Worm (Caenorhabditis elegans) whole organism, L4 larva: ENCODE measurements around the gene srx-122.

Source experiments
- D1046.2 ChIP-seq: fragments of 200-800 bp; sonication (Bioruptor generic); IDR thresholded peaks from 2 replicates; pipeline ENCODE4 v1.3.6; 2022; ENCODE audit warnings: missing genetic modification characterization, missing compliant biosample characterization
- F10B5.3 ChIP-seq: sonication (generic microtip); optimal IDR thresholded peaks from 2 replicates; lab custom pipeline; 2016; ENCODE audit warnings: mild to moderate bottlenecking, missing genetic modification characterization, missing compliant biosample characterization
- F44E2.7 ChIP-seq: fragments of 200-800 bp; sonication (Bioruptor generic); IDR thresholded peaks from 2 replicates; pipeline ENCODE4 v2.1.2; 2022; ENCODE audit warnings: missing genetic modification characterization, missing compliant biosample characterization
- T26A8.4 ChIP-seq: fragments of 200-800 bp; sonication (Bioruptor generic); IDR thresholded peaks from 2 replicates; pipeline ENCODE4 v1.3.6; 2022; ENCODE audit warnings: missing genetic modification characterization, missing compliant biosample characterization
- ZK337.2 ChIP-seq: fragments of 200-800 bp; sonication (Bioruptor generic); IDR thresholded peaks from 2 replicates; pipeline ENCODE4 v1.3.6; 2022; ENCODE audit warnings: missing genetic modification reagents, missing genetic modification characterization, missing compliant biosample characterization
- aha-1 ChIP-seq: fragments of 150-350 bp; peaks from one replicate; lab custom pipeline; 2014; ENCODE audit warnings: missing biosample characterization, missing genetic modification characterization
- ceh-20 ChIP-seq: fragments of 200-800 bp; sonication (Bioruptor generic); IDR thresholded peaks from 2 replicates; pipeline ENCODE4 v1.3.6; 2022; ENCODE audit warnings: missing genetic modification reagents, missing genetic modification characterization, missing compliant biosample characterization
- ceh-32 ChIP-seq: sonication (generic microtip); optimal IDR thresholded peaks from 2 replicates; lab custom pipeline; 2016; ENCODE audit warnings: mild to moderate bottlenecking, missing genetic modification characterization, missing compliant biosample characterization; ENCODE audit not compliant: poor library complexity
- ceh-62 ChIP-seq: sonication (generic microtip); optimal IDR thresholded peaks from 2 replicates; lab custom pipeline; 2017; ENCODE audit warnings: missing biosample characterization, missing genetic modification characterization
- ceh-82 ChIP-seq: sonication (generic microtip); optimal IDR thresholded peaks from 2 replicates; lab custom pipeline; 2017; ENCODE audit warnings: missing biosample characterization, missing genetic modification characterization
- ces-1 ChIP-seq: fragments of 150-350 bp; sonication (generic microtip); optimal IDR thresholded peaks from 4 replicates; lab custom pipeline; 2014; ENCODE audit warnings: missing biosample characterization, missing genetic modification reagents, missing genetic modification characterization
- cey-2 ChIP-seq: sonication (generic microtip); optimal IDR thresholded peaks from 3 replicates; lab custom pipeline; 2017; ENCODE audit warnings: missing genetic modification characterization, mild to moderate bottlenecking, missing compliant biosample characterization, antibody characterized with exemption, borderline replicate concordance; ENCODE audit not compliant: insufficient read depth
- ctbp-1 ChIP-seq: fragments of 200-800 bp; sonication (Bioruptor generic); IDR thresholded peaks from 2 replicates; pipeline ENCODE4 v1.3.6; 2022; ENCODE audit warnings: missing genetic modification reagents, missing genetic modification characterization, missing compliant biosample characterization
- daf-16 ChIP-seq, 3 experiments: sonication (generic microtip); optimal IDR thresholded peaks; 2 replicates each; lab custom pipeline; 2016 to 2017; ENCODE audit warnings: missing genetic modification characterization in 3 of 3, missing genetic modification reagents in 3 of 3, mild to moderate bottlenecking in 2 of 3, missing compliant biosample characterization in 2 of 3, missing biosample characterization in 1 of 3, moderate library complexity in 1 of 3
- daf-19 ChIP-seq: fragments of 200-800 bp; sonication (Bioruptor generic); conservative IDR thresholded peaks from 2 replicates; pipeline ENCODE4 v1.3.6; 2022; ENCODE audit warnings: missing genetic modification characterization, missing compliant biosample characterization
- dmd-9 ChIP-seq: fragments of 200-800 bp; sonication (Bioruptor generic); IDR thresholded peaks from 2 replicates; pipeline ENCODE4 v1.3.6; 2022; ENCODE audit warnings: missing genetic modification reagents, missing genetic modification characterization, missing compliant biosample characterization
- dve-1 ChIP-seq: sonication (generic microtip); optimal IDR thresholded peaks from 2 replicates; lab custom pipeline; 2017; ENCODE audit warnings: antibody characterized with exemption, mild to moderate bottlenecking, missing genetic modification characterization, missing compliant biosample characterization; ENCODE audit not compliant: insufficient read depth
- egl-43 ChIP-seq: fragments of 200-800 bp; sonication (Bioruptor generic); IDR thresholded peaks from 2 replicates; pipeline ENCODE4 v1.3.6; 2022; ENCODE audit warnings: missing genetic modification reagents, missing genetic modification characterization, missing compliant biosample characterization
- fos-1 ChIP-seq: fragments of 150-350 bp; optimal IDR thresholded peaks from 2 replicates; lab custom pipeline; 2014; ENCODE audit warnings: missing biosample characterization, missing genetic modification characterization
- hif-1 ChIP-seq, 2 experiments: sonication (generic microtip); optimal IDR thresholded peaks; 2 replicates each; lab custom pipeline; 2016 to 2017; ENCODE audit warnings: missing compliant biosample characterization in 2 of 2, missing genetic modification characterization in 2 of 2, missing genetic modification reagents in 2 of 2, missing genotype in 2 of 2, mild to moderate bottlenecking in 1 of 2
- hlh-30 ChIP-seq: sonication (generic microtip); optimal IDR thresholded peaks from 2 replicates; lab custom pipeline; 2017; ENCODE audit warnings: antibody characterized with exemption, mild to moderate bottlenecking, missing genetic modification characterization, missing compliant biosample characterization; ENCODE audit not compliant: insufficient read depth
- hmg-1.1 ChIP-seq: fragments of 200-800 bp; sonication (Bioruptor generic); IDR thresholded peaks from 2 replicates; pipeline ENCODE4 v1.3.6; 2022; ENCODE audit warnings: missing genetic modification reagents, missing genetic modification characterization, missing compliant biosample characterization
- lim-7 ChIP-seq: fragments of 200-800 bp; sonication (Bioruptor generic); IDR thresholded peaks from 2 replicates; pipeline ENCODE4 v1.3.6; 2022; ENCODE audit warnings: missing genetic modification characterization, missing compliant biosample characterization
- lin-1 ChIP-seq: fragments of 200-800 bp; sonication (Bioruptor generic); IDR thresholded peaks from 2 replicates; pipeline ENCODE4 v1.3.6; 2022; ENCODE audit warnings: missing genetic modification reagents, missing genetic modification characterization, missing compliant biosample characterization
- madf-9 ChIP-seq: fragments of 200-800 bp; sonication (Bioruptor generic); conservative IDR thresholded peaks from 2 replicates; pipeline ENCODE4 v1.3.6; 2022; ENCODE audit warnings: missing genetic modification reagents, missing genetic modification characterization, missing compliant biosample characterization
- mes-2 ChIP-seq: sonication (generic microtip); optimal IDR thresholded peaks from 2 replicates; lab custom pipeline; 2016; ENCODE audit warnings: missing genotype, mild to moderate bottlenecking, missing genetic modification characterization, missing compliant biosample characterization; ENCODE audit not compliant: poor library complexity, severe bottlenecking
- mxl-3 ChIP-seq: fragments of 200-800 bp; sonication (Bioruptor generic); optimal IDR thresholded peaks from 2 replicates; lab custom pipeline; 2018; ENCODE audit warnings: mild to moderate bottlenecking, missing genetic modification characterization, missing compliant biosample characterization
- nhr-111 ChIP-seq: fragments of 200-800 bp; sonication (Bioruptor generic); optimal IDR thresholded peaks from 2 replicates; lab custom pipeline; 2018; ENCODE audit warnings: mild to moderate bottlenecking, missing genetic modification characterization, missing compliant biosample characterization
- nhr-48 ChIP-seq: sonication (generic microtip); optimal IDR thresholded peaks from 2 replicates; lab custom pipeline; 2016; ENCODE audit warnings: mild to moderate bottlenecking, missing genetic modification characterization, missing compliant biosample characterization
- pqm-1 ChIP-seq: sonication (generic microtip); optimal IDR thresholded peaks from 2 replicates; lab custom pipeline; 2017; ENCODE audit warnings: missing biosample characterization, missing genetic modification characterization
- rbr-2 ChIP-seq: sonication (generic microtip); optimal IDR thresholded peaks from 2 replicates; lab custom pipeline; 2016; ENCODE audit warnings: missing genotype, missing genetic modification characterization, missing compliant biosample characterization
- sdz-12 ChIP-seq: fragments of 200-800 bp; sonication (Bioruptor generic); optimal IDR thresholded peaks from 2 replicates; lab custom pipeline; 2018; ENCODE audit warnings: mild to moderate bottlenecking, missing genetic modification characterization, missing compliant biosample characterization
- spr-1 ChIP-seq: sonication (generic microtip); optimal IDR thresholded peaks from 2 replicates; lab custom pipeline; 2016; ENCODE audit warnings: mild to moderate bottlenecking, missing genetic modification characterization, missing compliant biosample characterization
- spr-3 ChIP-seq: fragments of 200-800 bp; sonication (Bioruptor generic); optimal IDR thresholded peaks from 2 replicates; lab custom pipeline; 2018; ENCODE audit warnings: mild to moderate bottlenecking, missing genetic modification characterization, missing compliant biosample characterization
- unc-39 ChIP-seq: sonication (generic microtip); optimal IDR thresholded peaks from 2 replicates; lab custom pipeline; 2017; ENCODE audit warnings: missing biosample characterization, missing genetic modification characterization

The srx-122 gene

DNA sequence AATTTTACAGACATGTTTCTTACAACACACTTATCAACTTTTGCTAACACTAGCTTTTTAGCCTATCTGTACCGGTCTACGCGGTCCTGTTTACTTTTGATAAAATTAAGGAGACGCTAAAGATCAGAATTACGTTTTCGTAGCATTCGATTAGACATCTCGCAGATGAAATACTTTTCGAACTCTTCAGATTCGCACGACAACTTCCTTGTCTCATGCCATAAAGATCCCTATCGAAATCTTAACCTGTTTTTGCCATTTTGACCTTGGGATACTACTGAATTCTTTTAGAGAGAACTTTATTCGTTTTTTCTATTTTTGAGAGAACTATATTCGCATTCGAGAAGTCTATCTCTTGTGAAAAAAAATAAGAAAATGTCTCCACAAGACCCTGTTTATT lies 35.7 kb upstream of the srx-122 start, which contains the start of gene C17B7.5:
Gene C17B7.5, plus strand, starts transcription at position 301 of the 400 bp plus-strand sequence.
- TF ChIP-seq T26A8.4 (GFP tag; lab: Robert Waterston, UW): no peak
- no peak for TF ChIP-seq D1046.2 (GFP tag; lab: Robert Waterston, UW)

DNA sequence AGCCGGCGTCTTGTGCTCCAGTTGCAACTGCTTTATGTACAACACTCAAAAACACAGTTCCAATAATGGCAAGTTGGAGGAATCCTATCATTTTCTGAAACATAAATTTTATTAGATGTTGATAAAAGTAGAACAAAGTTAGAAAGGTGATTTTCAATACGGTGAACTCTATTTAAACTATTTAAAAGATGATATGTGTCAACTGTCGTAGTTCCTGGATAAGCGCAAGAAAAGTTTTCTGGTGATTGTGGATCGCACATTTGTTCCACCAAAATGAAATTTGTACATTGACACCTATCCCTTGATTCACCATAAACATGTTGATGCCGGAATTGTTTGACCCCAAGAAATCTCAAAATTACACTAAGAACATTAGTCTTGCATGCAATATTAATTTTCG lies 34.4 kb upstream of the srx-122 start, which contains the start of gene C17B7.9:
Gene C17B7.9, minus strand, starts transcription at position 101 of the 400 bp plus-strand sequence.
- no peak for TF ChIP-seq sdz-12 (GFP tag; lab: Kevin White, UChicago)
- no peak for TF ChIP-seq ceh-62 (tag; lab: Kevin White, UChicago)
- TF ChIP-seq daf-16 (GFP tag; optimal IDR thresholded peaks at IDR 0.05; lab: Kevin White, UChicago): no peak
- no peak for TF ChIP-seq daf-16 (tag; optimal IDR thresholded peaks at IDR 0.05; lab: Kevin White, UChicago)
- TF ChIP-seq aha-1 (tag; lab: Kevin White, UChicago): no peak
- no peak for TF ChIP-seq nhr-48 (tag; lab: Kevin White, UChicago)
- TF ChIP-seq spr-3: no peak
- TF ChIP-seq egl-43 (GFP tag; lab: Robert Waterston, UW): no peak
- TF ChIP-seq F44E2.7 (GFP tag; lab: Robert Waterston, UW): no peak
- no peak for TF ChIP-seq ctbp-1 (GFP tag; lab: Robert Waterston, UW)
- no peak for TF ChIP-seq rbr-2 (tag; lab: Kevin White, UChicago)
- no peak for TF ChIP-seq pqm-1
- TF ChIP-seq lim-7 (GFP tag; lab: Robert Waterston, UW): no peak
- TF ChIP-seq hlh-30: no peak
- TF ChIP-seq ZK337.2 (GFP tag; lab: Robert Waterston, UW): no peak
- no peak for TF ChIP-seq daf-19
- TF ChIP-seq mxl-3 (GFP tag; lab: Kevin White, UChicago): no peak
- TF ChIP-seq ceh-32 (tag; lab: Kevin White, UChicago): no peak
- no peak for TF ChIP-seq lin-1 (GFP tag; lab: Robert Waterston, UW)
- no peak for TF ChIP-seq spr-1 (tag; lab: Kevin White, UChicago)

DNA sequence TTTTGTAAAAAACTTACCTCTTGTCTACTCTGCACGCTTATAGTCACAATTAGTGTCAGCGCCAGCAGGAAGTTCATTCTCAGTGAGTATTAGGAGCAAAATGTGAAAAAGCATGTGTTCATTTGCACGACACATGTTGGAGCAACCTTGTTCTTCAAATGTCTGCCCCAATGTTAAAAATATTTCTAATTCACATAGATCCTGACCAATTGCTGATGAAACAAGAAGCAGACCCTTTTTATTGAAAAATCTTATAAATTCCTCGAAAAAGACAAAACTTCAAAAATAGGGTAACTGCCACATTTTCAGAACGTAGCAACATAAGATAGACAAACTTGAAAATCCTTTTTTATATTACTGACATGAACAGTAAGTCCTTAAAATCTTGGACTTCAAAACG lies 26.5 kb upstream of the srx-122 start, which contains the start of gene C17B7.8:
Gene C17B7.8, minus strand, starts transcription at position 101 of the 400 bp plus-strand sequence.
- TF ChIP-seq ceh-32 (tag; lab: Kevin White, UChicago): no peak
- TF ChIP-seq aha-1 (tag; lab: Kevin White, UChicago): peak; percentile 31

DNA sequence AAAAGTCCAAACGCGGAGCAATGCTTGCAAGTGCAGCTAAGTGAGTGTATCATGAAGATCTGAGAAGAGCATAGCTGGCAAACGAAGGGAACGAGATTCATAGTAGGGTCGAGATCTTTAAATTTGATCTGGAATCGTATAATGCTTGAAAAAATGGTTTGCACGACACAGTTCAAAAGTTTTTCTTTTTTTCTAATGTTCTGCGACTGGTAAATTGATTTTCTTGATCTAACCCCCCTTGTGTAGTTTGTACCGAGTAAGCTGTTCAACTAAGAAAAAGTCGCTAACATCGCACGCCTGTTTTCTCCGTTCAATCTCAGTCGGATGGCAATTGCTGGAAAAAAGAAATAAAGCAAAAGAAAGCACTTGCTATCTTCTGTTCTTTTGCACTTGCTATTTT lies 22.8 kb upstream of the srx-122 start, which contains the start of gene C17B7.14:
Gene C17B7.14, minus strand, starts transcription at position 101 of the 400 bp plus-strand sequence.
- TF ChIP-seq hmg-1.1 (GFP tag; lab: Robert Waterston, UW): no peak
- TF ChIP-seq ceh-82: no peak
- no peak for TF ChIP-seq F10B5.3 (tag; lab: Kevin White, UChicago)

DNA sequence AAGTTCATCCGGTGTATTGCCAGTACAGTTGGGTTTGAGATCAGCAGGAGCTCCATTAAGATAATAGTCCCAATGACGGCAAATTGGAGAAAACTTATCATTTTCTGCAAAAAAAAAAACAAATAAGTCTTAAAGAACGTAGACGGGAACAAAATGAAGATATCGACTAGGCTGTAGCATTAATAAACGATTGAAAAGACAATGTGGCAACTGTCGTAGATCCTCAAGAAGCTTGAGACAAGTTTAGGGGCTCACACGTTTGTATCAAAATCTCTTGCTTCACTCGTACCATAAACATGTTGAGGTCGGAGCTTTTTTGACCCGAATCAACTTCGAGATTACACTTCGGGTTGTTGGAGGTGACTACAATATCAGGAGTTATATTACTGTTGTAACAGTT lies 22.3 kb upstream of the srx-122 start, which contains the start of gene F35F10.14:
Gene F35F10.14, minus strand, starts transcription at position 101 of the 400 bp plus-strand sequence.
- no peak for TF ChIP-seq nhr-111 (GFP tag; lab: Kevin White, UChicago)
- TF ChIP-seq hlh-30: no peak
- no peak for TF ChIP-seq unc-39 (tag; lab: Kevin White, UChicago)
- no peak for TF ChIP-seq mes-2 (tag; lab: Kevin White, UChicago)
- TF ChIP-seq dve-1 (tag; lab: Kevin White, UChicago): no peak
- TF ChIP-seq spr-1 (tag; lab: Kevin White, UChicago): no peak
- TF ChIP-seq F10B5.3 (tag; lab: Kevin White, UChicago): no peak
- TF ChIP-seq ceh-32 (tag; lab: Kevin White, UChicago): no peak
- no peak for TF ChIP-seq cey-2 (tag; lab: Kevin White, UChicago)
- TF ChIP-seq hif-1 (tag; optimal IDR thresholded peaks at IDR 0.05; lab: Kevin White, UChicago): no peak
- TF ChIP-seq ceh-20: no peak
- no peak for TF ChIP-seq dmd-9 (GFP tag; lab: Robert Waterston, UW)
- no peak for TF ChIP-seq madf-9 (GFP tag; lab: Robert Waterston, UW)
- TF ChIP-seq hmg-1.1 (GFP tag; lab: Robert Waterston, UW): no peak
- no peak for TF ChIP-seq fos-1 (tag; lab: Kevin White, UChicago)
- TF ChIP-seq spr-3: no peak
- no peak for TF ChIP-seq daf-16 (GFP tag; optimal IDR thresholded peaks at IDR 0.05; lab: Kevin White, UChicago)
- TF ChIP-seq daf-16 (tag; optimal IDR thresholded peaks at IDR 0.05; lab: Kevin White, UChicago): no peak
- no peak for TF ChIP-seq ces-1
